Worm (Caenorhabditis elegans): ENCODE measurements around the gene chpf-1.

chpf-1 gene

ce11 chrV:10203435-10204009 lies at the start of gene chpf-1:
Gene chpf-1, minus strand, starts transcription at chrV:10203485.
- TF ChIP-seq dao-5 (tag; optimal IDR thresholded peaks at IDR 0.05) (no peak), him-1 (tag; optimal IDR thresholded peaks at IDR 0.05) (no peak), W03F9.2 (tag; optimal IDR thresholded peaks at IDR 0.05) (no peak)

ce11 chrV:10252682-10253081 lies 49.4 kb upstream of the chpf-1 start:
- TF ChIP-seq him-1 (tag; optimal IDR thresholded peaks at IDR 0.05): no peak
- TF ChIP-seq dao-5 (tag; optimal IDR thresholded peaks at IDR 0.05): no peak
- TF ChIP-seq W03F9.2 (tag; optimal IDR thresholded peaks at IDR 0.05): no peak

DNA sequence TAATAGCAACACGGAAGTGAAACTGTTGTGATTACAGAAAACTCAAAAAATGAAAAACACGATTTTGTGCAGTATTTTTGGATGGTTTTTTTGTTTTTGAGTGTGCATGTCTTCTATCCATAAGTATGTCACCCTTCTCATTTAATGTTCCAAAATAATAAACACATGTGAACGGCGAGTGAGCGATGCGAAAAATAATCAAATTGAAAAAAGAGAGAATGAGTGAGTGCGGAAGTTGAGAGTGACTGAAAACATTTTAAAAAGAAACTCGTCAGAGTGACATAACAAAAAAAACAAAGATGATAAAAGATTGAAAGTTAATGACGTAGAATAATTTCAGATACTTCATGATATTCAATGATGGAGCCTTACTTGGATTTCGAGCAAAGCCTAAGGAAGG lies 46.2 kb upstream of the chpf-1 start:
- TF ChIP-seq him-1 (tag; optimal IDR thresholded peaks at IDR 0.05) (no peak), dao-5 (tag; optimal IDR thresholded peaks at IDR 0.05) (no peak)

DNA sequence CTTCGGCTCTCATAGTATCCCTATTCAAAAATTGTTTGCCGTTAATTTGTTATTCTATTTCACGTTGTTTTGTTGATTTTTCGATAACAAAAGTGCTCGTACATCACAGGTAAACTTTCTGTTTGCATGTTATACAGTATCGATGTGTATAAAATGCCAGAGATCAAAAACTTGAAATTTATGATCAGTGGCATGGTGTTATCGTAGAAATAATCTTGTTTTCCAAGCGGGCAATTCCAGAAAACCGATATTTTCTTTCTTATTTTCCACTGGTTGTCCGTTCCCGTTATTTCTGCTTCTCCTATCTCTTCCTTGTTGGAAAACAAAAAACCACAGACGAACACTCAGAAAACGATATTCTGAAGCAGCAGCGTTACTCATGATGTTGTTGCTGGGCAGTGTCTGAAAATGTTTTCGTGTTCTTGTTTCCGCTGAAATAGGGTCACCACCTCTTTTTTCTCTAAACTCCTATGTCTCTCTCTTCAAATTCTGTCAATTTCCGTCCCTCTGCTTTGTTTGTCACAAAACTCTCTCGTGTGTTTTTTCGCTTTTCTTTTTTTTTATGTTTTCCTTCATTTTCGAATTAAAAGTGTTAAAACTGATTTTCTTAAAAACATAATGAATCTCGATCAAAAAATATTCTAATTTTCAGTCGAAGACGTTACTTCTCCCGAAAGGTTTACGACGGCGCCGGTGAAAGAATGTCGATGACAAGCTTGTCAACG lies 45.1 kb upstream of the chpf-1 start, which contains the start of gene akt-1:
akt-1 (plus strand) TSS at position 651 of the 725 bp plus-strand sequence.
- no peak for TF ChIP-seq W03F9.2 (tag; optimal IDR thresholded peaks at IDR 0.05)
- TF ChIP-seq dao-5 (tag; optimal IDR thresholded peaks at IDR 0.05): no peak
- no peak for TF ChIP-seq him-1 (tag; optimal IDR thresholded peaks at IDR 0.05)

- TF ChIP-seq dao-5 (tag; optimal IDR thresholded peaks at IDR 0.05): no peak
- TF ChIP-seq him-1 (tag; optimal IDR thresholded peaks at IDR 0.05): no peak
- no peak for TF ChIP-seq W03F9.2 (tag; optimal IDR thresholded peaks at IDR 0.05)
These were observed 44.5 kb upstream of the chpf-1 start for ce11 chrV:10247673-10248239.

- TF ChIP-seq dao-5 (tag; optimal IDR thresholded peaks at IDR 0.05): no peak
- no peak for TF ChIP-seq W03F9.2 (tag; optimal IDR thresholded peaks at IDR 0.05)
- TF ChIP-seq him-1 (tag; optimal IDR thresholded peaks at IDR 0.05): no peak
These were observed 43.7 kb upstream of the chpf-1 start for ce11 chrV:10246967-10247366.

DNA sequence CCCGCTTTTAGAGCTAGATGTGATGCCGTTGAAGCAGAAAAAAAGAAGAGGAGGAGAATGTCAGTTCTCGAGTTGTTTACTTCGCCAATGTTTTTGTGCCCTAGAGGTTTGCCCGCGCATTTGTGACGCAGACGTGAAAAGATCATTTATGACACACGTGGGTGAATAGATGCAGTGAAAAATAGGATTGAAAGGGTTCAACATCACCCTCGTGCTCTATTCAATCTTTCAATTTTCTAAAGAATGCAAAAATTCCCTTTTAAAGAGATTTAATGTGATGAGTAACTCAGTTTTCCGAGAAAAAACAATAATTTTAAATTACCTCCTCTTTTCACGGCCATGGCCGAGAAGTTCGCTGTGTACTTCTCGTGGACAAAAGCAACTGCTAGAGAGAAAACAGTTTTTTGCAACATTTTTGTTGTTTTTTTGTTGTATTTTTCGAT lies 43.2 kb upstream of the chpf-1 start:
- no peak for TF ChIP-seq W03F9.2 (tag; optimal IDR thresholded peaks at IDR 0.05)
- TF ChIP-seq dao-5 (tag; optimal IDR thresholded peaks at IDR 0.05): no peak
- no peak for TF ChIP-seq him-1 (tag; optimal IDR thresholded peaks at IDR 0.05)

DNA sequence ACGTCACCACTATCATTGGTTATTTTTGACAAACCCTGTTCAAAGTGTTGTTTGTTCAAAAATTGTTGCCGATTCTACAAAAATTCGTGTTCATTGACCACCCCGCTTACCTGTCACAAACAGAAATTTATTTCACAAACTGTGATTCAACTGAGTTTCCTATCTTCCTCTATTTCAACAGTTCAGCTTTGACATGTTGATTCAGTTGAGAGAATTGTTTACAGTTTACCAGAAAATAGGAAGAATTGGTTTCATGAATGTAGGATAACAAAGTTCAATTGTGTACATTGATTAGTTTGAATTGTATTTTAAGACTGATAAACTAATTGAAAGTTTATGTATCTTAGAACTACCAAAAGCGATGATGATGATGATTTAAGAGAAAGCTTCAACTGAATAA lies 42.3 kb upstream of the chpf-1 start:
- TF ChIP-seq W03F9.2 (tag; optimal IDR thresholded peaks at IDR 0.05): no peak
- no peak for TF ChIP-seq him-1 (tag; optimal IDR thresholded peaks at IDR 0.05)
- TF ChIP-seq dao-5 (tag; optimal IDR thresholded peaks at IDR 0.05): no peak

- no peak for TF ChIP-seq him-1 (tag; optimal IDR thresholded peaks at IDR 0.05)
- TF ChIP-seq W03F9.2 (tag; optimal IDR thresholded peaks at IDR 0.05): no peak
- TF ChIP-seq dao-5 (tag; optimal IDR thresholded peaks at IDR 0.05): no peak
These were observed 40.9 kb upstream of the chpf-1 start for ce11 chrV:10244018-10244720.

DNA sequence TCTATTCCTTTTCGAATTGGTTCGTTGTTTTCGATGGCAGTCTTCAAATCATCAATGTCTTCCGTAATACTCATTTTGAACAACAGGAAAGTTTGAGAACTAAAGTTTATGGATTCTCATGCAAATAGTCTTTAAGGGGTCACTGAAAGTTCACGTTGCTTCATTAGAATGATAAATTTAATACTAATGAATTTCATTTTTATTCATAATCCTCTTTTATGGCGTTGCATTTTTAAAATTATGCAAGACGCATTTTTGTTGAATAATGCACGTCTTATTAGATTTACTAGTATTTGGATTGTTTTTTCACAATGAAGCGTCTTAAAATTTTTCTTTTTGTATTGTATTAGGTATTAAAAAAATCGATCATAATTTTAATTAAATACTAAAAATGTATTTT lies 39.8 kb upstream of the chpf-1 start, which contains the start of gene C12D8.9:
C12D8.9 (minus strand) TSS at position 101 of the 400 bp plus-strand sequence.
- TF ChIP-seq dao-5 (tag; optimal IDR thresholded peaks at IDR 0.05): no peak
- TF ChIP-seq W03F9.2 (tag; optimal IDR thresholded peaks at IDR 0.05): no peak
- TF ChIP-seq him-1 (tag; optimal IDR thresholded peaks at IDR 0.05): no peak

DNA sequence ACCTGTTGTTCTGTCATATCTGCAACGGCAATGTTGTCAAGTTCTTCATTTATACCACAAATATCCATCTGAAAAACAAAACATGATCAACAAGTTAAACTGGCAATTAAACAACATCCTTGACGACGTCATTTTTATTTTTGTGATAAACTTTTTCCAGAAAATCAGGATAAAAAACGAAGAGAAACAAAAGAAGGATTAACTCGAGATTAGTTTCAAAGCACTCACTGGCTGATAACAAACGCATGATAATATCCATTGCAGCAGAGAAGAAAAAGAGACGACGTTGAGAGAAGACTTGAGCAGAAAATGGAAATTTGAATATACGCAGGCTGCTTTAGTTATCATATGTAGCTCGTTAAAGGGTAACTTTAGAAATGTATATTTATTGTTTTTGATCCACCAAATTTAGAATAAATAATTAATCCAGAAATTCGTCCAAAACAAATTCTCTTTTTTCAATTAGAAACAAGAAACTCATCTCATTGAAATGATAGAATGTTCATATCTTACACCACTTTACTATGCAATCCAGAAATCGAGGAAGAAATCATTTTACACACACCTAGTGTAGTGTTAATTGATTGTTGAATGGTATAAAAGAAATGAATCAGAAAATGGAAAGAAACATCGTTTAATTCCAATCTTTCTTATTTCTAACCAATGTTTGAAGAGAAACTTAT lies 38.0 kb upstream of the chpf-1 start, which contains the start of the genes C12D8.21 and col-148:
C12D8.21 (minus strand) TSS at position 68 of the 683 bp plus-strand sequence.
col-148 (plus strand) TSS at position 633 of the 683 bp plus-strand sequence.
- TF ChIP-seq W03F9.2 (tag; optimal IDR thresholded peaks at IDR 0.05) (no peak), him-1 (tag; optimal IDR thresholded peaks at IDR 0.05) (no peak), dao-5 (tag; optimal IDR thresholded peaks at IDR 0.05) (no peak)

DNA sequence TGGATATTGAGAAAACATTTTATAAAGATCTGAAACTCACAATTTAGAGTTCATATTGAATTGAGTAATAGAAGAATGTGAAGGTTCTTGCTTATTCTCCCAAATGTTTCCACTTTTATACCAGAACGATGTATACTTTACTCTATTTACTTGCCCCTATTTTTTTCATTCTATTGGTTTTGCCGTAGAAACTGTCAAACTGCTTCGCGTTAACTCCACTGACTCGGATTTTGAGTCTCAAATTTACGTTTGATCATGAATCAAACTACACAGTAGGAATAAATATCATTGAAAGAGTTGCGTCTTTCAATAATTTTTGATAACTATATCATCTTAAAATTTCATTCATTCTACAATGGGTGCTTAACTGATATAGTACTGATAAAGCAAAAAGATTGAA lies 36.6 kb upstream of the chpf-1 start, which contains the start of gene fipr-8:
fipr-8 (minus strand) TSS at position 101 of the 400 bp plus-strand sequence.
- TF ChIP-seq W03F9.2 (tag; optimal IDR thresholded peaks at IDR 0.05) (no peak), him-1 (tag; optimal IDR thresholded peaks at IDR 0.05) (no peak), dao-5 (tag; optimal IDR thresholded peaks at IDR 0.05) (no peak)

DNA sequence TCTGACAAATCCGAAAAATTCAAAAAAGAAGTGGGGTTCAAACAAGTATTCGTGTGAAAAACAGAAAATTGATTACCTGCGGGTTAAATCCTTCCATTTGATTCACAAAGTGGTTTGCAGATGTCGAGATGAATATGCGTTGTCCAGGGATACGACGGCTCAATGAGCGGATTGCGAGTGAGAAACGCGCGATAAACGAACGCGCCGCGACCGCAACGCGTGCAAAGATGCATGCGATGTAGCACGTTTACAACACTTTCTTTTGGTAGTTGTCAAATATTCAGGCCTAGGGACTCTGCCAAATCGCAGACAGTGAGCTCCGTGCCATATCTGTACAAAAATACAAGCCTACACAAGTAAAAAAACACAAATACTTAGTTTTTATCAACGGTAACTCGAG lies 35.4 kb upstream of the chpf-1 start, which contains the start of gene fubl-1:
fubl-1 (minus strand) TSS at position 202 of the 400 bp plus-strand sequence.
- TF ChIP-seq dao-5 (tag; optimal IDR thresholded peaks at IDR 0.05) (no peak), him-1 (tag; optimal IDR thresholded peaks at IDR 0.05) (no peak), W03F9.2 (tag; optimal IDR thresholded peaks at IDR 0.05) (no peak)
